Fruit fly (Drosophila melanogaster) whole organism, embryonic: Measurements from ENCODE around the gene iav.

Experiments used
- CG1024 ChIP-seq: fragments of 200-800 bp; sonication (Bioruptor generic); IDR thresholded peaks from 2 replicates; pipeline ENCODE4 v1.3.6; 2022; ENCODE audit warnings: missing biosample characterization, missing genetic modification characterization
- CG11093 ChIP-seq: fragments of 200-800 bp; sonication (Bioruptor generic); IDR thresholded peaks from 3 replicates; pipeline ENCODE4 v1.3.6; 2022; ENCODE audit warnings: missing biosample characterization, missing genetic modification characterization
- CG11398 ChIP-seq: fragments of 200-800 bp; sonication (Bioruptor generic); optimal IDR thresholded peaks from 2 replicates; lab custom pipeline; 2016; ENCODE audit warnings: missing biosample characterization, missing genetic modification characterization
- CG12104 ChIP-seq: fragments of 200-800 bp; sonication (Bioruptor generic); optimal IDR thresholded peaks from 3 replicates; lab custom pipeline; 2016; ENCODE audit warnings: missing biosample characterization, missing genetic modification characterization
- CG12219 ChIP-seq: fragments of 200-800 bp; sonication (Bioruptor generic); optimal IDR thresholded peaks from 3 replicates; lab custom pipeline; 2018; ENCODE audit warnings: missing biosample characterization, mild to moderate bottlenecking, missing genetic modification characterization
- CG12659 ChIP-seq: fragments of 200-800 bp; sonication (Bioruptor generic); optimal IDR thresholded peaks from 3 replicates; lab custom pipeline; 2017; ENCODE audit warnings: mild to moderate bottlenecking, missing biosample characterization, missing genetic modification reagents, missing genetic modification characterization
- CG17385 ChIP-seq: fragments of 200-800 bp; sonication (Bioruptor generic); optimal IDR thresholded peaks from 3 replicates; lab custom pipeline; 2018; ENCODE audit warnings: missing biosample characterization, mild to moderate bottlenecking, missing genetic modification characterization
- CG3065 ChIP-seq: fragments of 200-800 bp; sonication (Bioruptor generic); optimal IDR thresholded peaks from 2 replicates; lab custom pipeline; 2016; ENCODE audit warnings: missing biosample characterization, missing genetic modification characterization
- CG4707 ChIP-seq: fragments of 200-800 bp; sonication (Bioruptor generic); optimal IDR thresholded peaks from 2 replicates; lab custom pipeline; 2018; ENCODE audit warnings: missing biosample characterization, mild to moderate bottlenecking, missing genetic modification characterization, moderate library complexity
- CG7357 ChIP-seq: fragments of 200-800 bp; sonication (Bioruptor generic); IDR thresholded peaks from 3 replicates; pipeline ENCODE4 v1.3.6; 2022; ENCODE audit warnings: missing biosample characterization, missing genetic modification characterization
- CG7745 ChIP-seq: fragments of 200-800 bp; sonication (Bioruptor generic); optimal IDR thresholded peaks from 2 replicates; lab custom pipeline; 2018; ENCODE audit warnings: missing biosample characterization, mild to moderate bottlenecking, missing genetic modification characterization, moderate library complexity
- CG8281 ChIP-seq: fragments of 200-800 bp; sonication (Bioruptor generic); optimal IDR thresholded peaks from 2 replicates; lab custom pipeline; 2018; ENCODE audit warnings: missing biosample characterization, mild to moderate bottlenecking, missing genetic modification characterization, moderate library complexity
- CG8924 ChIP-seq: fragments of 200-800 bp; optimal IDR thresholded peaks from 3 replicates; lab custom pipeline; 2019; ENCODE audit warnings: missing biosample characterization, mild to moderate bottlenecking, missing genetic modification characterization, moderate library complexity
- CkIIα-i1 ChIP-seq: fragments of 200-800 bp; sonication (Bioruptor generic); IDR thresholded peaks from 2 replicates; pipeline ENCODE4 v1.3.6; 2022; ENCODE audit warnings: missing biosample characterization, missing genetic modification characterization
- D ChIP-seq, 2 experiments: fragments of 200-800 bp in 1 of 2; fragments of >200 bp in 1 of 2; sonication (Bioruptor generic) in 1 of 2; optimal IDR thresholded peaks; 2 replicates in 1 of 2; 3 replicates in 1 of 2; lab custom pipeline; 2017; ENCODE audit warnings: mild to moderate bottlenecking in 1 of 2, missing biosample characterization in 1 of 2, missing genetic modification characterization in 1 of 2, missing genetic modification reagents in 1 of 2
- D19B ChIP-seq: fragments of 200-800 bp; sonication (Bioruptor generic); optimal IDR thresholded peaks from 2 replicates; lab custom pipeline; 2017; ENCODE audit warnings: missing biosample characterization, mild to moderate bottlenecking, missing genetic modification characterization
- Doc3 ChIP-seq: fragments of 200-800 bp; sonication (Bioruptor generic); IDR thresholded peaks from 3 replicates; pipeline ENCODE4 v1.3.6; 2022; ENCODE audit warnings: missing biosample characterization, missing genetic modification characterization; ENCODE audit not compliant: partially characterized antibody
- Gsc ChIP-seq: fragments of 200-800 bp; sonication (Bioruptor generic); IDR thresholded peaks from 2 replicates; pipeline ENCODE4 v1.3.6; 2022; ENCODE audit warnings: missing biosample characterization, missing genetic modification characterization
- Gug ChIP-seq: fragments of 200-800 bp; sonication (Bioruptor generic); IDR thresholded peaks from 4 replicates; pipeline ENCODE4 v1.3.6; 2022; ENCODE audit warnings: missing biosample characterization, missing genetic modification characterization
- Hey ChIP-seq: fragments of 200-800 bp; sonication (Bioruptor generic); optimal IDR thresholded peaks from 3 replicates; lab custom pipeline; 2018; ENCODE audit warnings: missing biosample characterization, mild to moderate bottlenecking, missing genetic modification characterization
- Lim3 ChIP-seq: fragments of 200-800 bp; sonication (Bioruptor generic); IDR thresholded peaks from 2 replicates; pipeline ENCODE4 v1.3.6; 2022; ENCODE audit warnings: missing biosample characterization, missing genetic modification characterization
- MESR4 ChIP-seq: fragments of 200-800 bp; sonication (Bioruptor generic); optimal IDR thresholded peaks from 2 replicates; lab custom pipeline; 2018; ENCODE audit warnings: missing biosample characterization, mild to moderate bottlenecking, missing genetic modification characterization, moderate library complexity
- MTF-1 ChIP-seq: fragments of 200-800 bp; sonication (Bioruptor generic); optimal IDR thresholded peaks from 2 replicates; lab custom pipeline; 2018; ENCODE audit warnings: missing biosample characterization, mild to moderate bottlenecking, missing genetic modification characterization, borderline replicate concordance
- Myb ChIP-seq: fragments of 200-800 bp; sonication (Bioruptor generic); optimal IDR thresholded peaks from 2 replicates; lab custom pipeline; 2016; ENCODE audit warnings: missing biosample characterization, missing genetic modification characterization
- NC2β ChIP-seq: fragments of 200-800 bp; sonication (Bioruptor generic); optimal IDR thresholded peaks from 2 replicates; lab custom pipeline; 2016; ENCODE audit warnings: missing biosample characterization, missing genetic modification characterization
- NfI ChIP-seq: fragments of 200-800 bp; sonication (Bioruptor generic); optimal IDR thresholded peaks from 3 replicates; lab custom pipeline; 2018; ENCODE audit warnings: missing biosample characterization, mild to moderate bottlenecking, missing genetic modification characterization, moderate library complexity
- Ptx1 ChIP-seq: fragments of 200-800 bp; sonication (Bioruptor generic); IDR thresholded peaks from 2 replicates; pipeline ENCODE4 v1.3.6; 2022; ENCODE audit warnings: missing biosample characterization, missing genetic modification characterization
- Ravus ChIP-seq: fragments of 200-800 bp; sonication (Bioruptor generic); IDR thresholded peaks from 2 replicates; pipeline ENCODE4 v1.3.6; 2022; ENCODE audit warnings: missing biosample characterization, missing genetic modification characterization
- Stat92E ChIP-seq, 3 experiments: fragments of >200 bp in 2 of 3; fragments of 200-800 bp in 1 of 3; sonication (Bioruptor generic) in 1 of 3; optimal IDR thresholded peaks; 2 replicates each; lab custom pipeline; 2017 to 2019; ENCODE audit warnings: missing biosample characterization in 3 of 3, missing genetic modification characterization in 3 of 3, mild to moderate bottlenecking in 1 of 3, moderate library complexity in 1 of 3
- ara ChIP-seq: fragments of 200-800 bp; sonication (Bioruptor generic); IDR thresholded peaks from 2 replicates; pipeline ENCODE4 v1.3.6; 2022; ENCODE audit warnings: missing biosample characterization, missing genetic modification characterization
- cas ChIP-seq: fragments of 200-800 bp; sonication (Bioruptor generic); IDR thresholded peaks from 2 replicates; pipeline ENCODE4 v1.3.6; 2022; ENCODE audit warnings: missing biosample characterization, missing genetic modification characterization
- ci ChIP-seq: fragments of 200-800 bp; sonication (Bioruptor generic); IDR thresholded peaks from 3 replicates; pipeline ENCODE4 v1.3.6; 2022; ENCODE audit warnings: missing biosample characterization, missing genetic modification characterization
- croc ChIP-seq: fragments of 200-800 bp; sonication (Bioruptor generic); conservative IDR thresholded peaks from 3 replicates; pipeline ENCODE4 v1.3.6; 2022; ENCODE audit warnings: missing biosample characterization, missing genetic modification characterization
- dan ChIP-seq: fragments of 200-800 bp; sonication (Bioruptor generic); IDR thresholded peaks from 2 replicates; pipeline ENCODE4 v1.3.6; 2022; ENCODE audit warnings: missing biosample characterization, missing genetic modification characterization
- dimm ChIP-seq: fragments of 200-800 bp; sonication (Bioruptor generic); IDR thresholded peaks from 2 replicates; pipeline ENCODE4 v1.3.6; 2022; ENCODE audit warnings: missing biosample characterization, missing genetic modification characterization
- dmrt99B ChIP-seq: fragments of 200-800 bp; sonication (Bioruptor generic); optimal IDR thresholded peaks from 2 replicates; lab custom pipeline; 2018; ENCODE audit warnings: missing biosample characterization, mild to moderate bottlenecking, missing genetic modification characterization, moderate library complexity
- dpn ChIP-seq, 2 experiments: fragments of 200-800 bp; sonication (Bioruptor generic); optimal IDR thresholded peaks; 3 replicates each; lab custom pipeline; 2016; ENCODE audit warnings: missing biosample characterization in 2 of 2, missing genetic modification characterization in 2 of 2
- dysf ChIP-seq: fragments of 200-800 bp; sonication (Bioruptor generic); IDR thresholded peaks from 3 replicates; pipeline ENCODE4 v1.3.6; 2022; ENCODE audit warnings: missing biosample characterization, missing genetic modification characterization
- fru ChIP-seq: fragments of >200 bp; optimal IDR thresholded peaks from 2 replicates; lab custom pipeline; 2017
- gfzf ChIP-seq: fragments of 200-800 bp; sonication (Bioruptor generic); optimal IDR thresholded peaks from 2 replicates; lab custom pipeline; 2016; ENCODE audit warnings: missing biosample characterization, mild to moderate bottlenecking, missing genetic modification characterization, moderate library complexity
- hkb ChIP-seq, 2 experiments: fragments of 200-800 bp in 1 of 2; fragments of >200 bp in 1 of 2; sonication (Bioruptor generic) in 1 of 2; IDR thresholded peaks in 1 of 2; optimal IDR thresholded peaks in 1 of 2; 2 replicates each; pipeline versions ENCODE4 v1.3.6 to Lab custom; 2017 to 2022; ENCODE audit warnings: missing biosample characterization in 1 of 2, missing genetic modification characterization in 1 of 2
- nom ChIP-seq: fragments of 200-800 bp; sonication (Bioruptor generic); optimal IDR thresholded peaks from 2 replicates; lab custom pipeline; 2017; ENCODE audit warnings: missing biosample characterization, missing genetic modification characterization, mild to moderate bottlenecking, moderate library complexity, missing genetic modification reagents
- salm ChIP-seq: fragments of 200-800 bp; sonication (Bioruptor generic); optimal IDR thresholded peaks from 2 replicates; lab custom pipeline; 2018; ENCODE audit warnings: missing biosample characterization, mild to moderate bottlenecking, missing genetic modification characterization
- sd ChIP-seq: fragments of 200-800 bp; sonication (Bioruptor generic); optimal IDR thresholded peaks from 3 replicates; lab custom pipeline; 2018; ENCODE audit warnings: missing biosample characterization, mild to moderate bottlenecking, missing genetic modification characterization, moderate library complexity
- sim ChIP-seq: fragments of 200-800 bp; sonication (Bioruptor generic); IDR thresholded peaks from 2 replicates; pipeline ENCODE4 v1.3.6; 2022; ENCODE audit warnings: missing biosample characterization, missing genetic modification characterization
- sna ChIP-seq: fragments of 200-800 bp; sonication (Bioruptor generic); IDR thresholded peaks from 2 replicates; pipeline ENCODE4 v1.3.6; 2022; ENCODE audit warnings: missing biosample characterization, missing genetic modification characterization; ENCODE audit not compliant: partially characterized antibody
- toy ChIP-seq: fragments of 200-800 bp; sonication (Bioruptor generic); IDR thresholded peaks from 2 replicates; pipeline ENCODE4 v1.3.6; 2022; ENCODE audit warnings: missing biosample characterization, missing genetic modification characterization
- twi ChIP-seq: fragments of 200-800 bp; optimal IDR thresholded peaks from 2 replicates; lab custom pipeline; 2019; ENCODE audit warnings: missing biosample characterization, mild to moderate bottlenecking, missing genetic modification characterization, moderate library complexity
- zf30C ChIP-seq: fragments of 200-800 bp; sonication (Bioruptor generic); optimal IDR thresholded peaks from 3 replicates; lab custom pipeline; 2018; ENCODE audit warnings: missing biosample characterization, mild to moderate bottlenecking, missing genetic modification characterization

Gene iav

DNA sequence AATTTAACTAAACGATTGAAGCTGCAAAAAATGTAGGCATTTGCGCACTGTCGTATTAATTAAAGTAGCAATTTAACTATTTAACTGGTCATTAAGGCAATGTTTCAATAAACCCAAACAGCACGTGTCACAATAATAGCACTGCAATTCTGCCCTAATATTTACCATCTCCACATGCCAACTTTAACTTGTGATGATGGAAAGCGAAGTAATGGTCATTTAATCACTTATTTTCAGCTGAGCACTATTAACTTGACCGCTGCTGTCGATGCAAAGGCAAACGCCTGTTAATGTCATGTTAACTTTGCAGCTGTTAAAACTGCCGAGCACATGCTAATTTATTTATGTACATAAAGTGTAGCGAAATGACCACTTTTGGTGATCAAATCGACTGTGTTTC lies 19.6 kb upstream of the iav start (continued):
- TF ChIP-seq MTF-1 (GFP tag; lab: Kevin White, UChicago): peak; percentile 62
- peak; percentile 48 for TF ChIP-seq CG4707 (GFP tag; lab: Kevin White, UChicago)
- TF ChIP-seq salm: peak; percentile 72
- TF ChIP-seq dysf (GFP tag; lab: Robert Waterston, UW): peak; percentile 90
- TF ChIP-seq sna (GFP tag; lab: Robert Waterston, UW): no peak
- TF ChIP-seq D (optimal IDR thresholded peaks at IDR 0.05; lab: Kevin White, UChicago): no peak
- TF ChIP-seq D (GFP tag; optimal IDR thresholded peaks at IDR 0.05; lab: Kevin White, UChicago): peak; percentile 41
- peak; percentile 44 for TF ChIP-seq CG3065
- TF ChIP-seq zf30C (GFP tag; lab: Kevin White, UChicago): no peak
- TF ChIP-seq dan (GFP tag; lab: Robert Waterston, UW): 0 out of 2 replicates have a peak, but pooled peaks have one; percentile 30
- peak; percentile 64 for TF ChIP-seq NC2β (GFP tag; lab: Kevin White, UChicago)
- TF ChIP-seq Myb (GFP tag; lab: Kevin White, UChicago): peak; percentile 62
- peak; percentile 33; the same call in 1 of the 3 replicates for TF ChIP-seq croc (GFP tag; lab: Robert Waterston, UW)
- TF ChIP-seq fru (lab: Kevin White, UChicago): no peak
- TF ChIP-seq CG7357 (GFP tag; lab: Robert Waterston, UW): peak; percentile 67; the same call in 2 of the 3 replicates
- TF ChIP-seq D19B (GFP tag; lab: Kevin White, UChicago): peak; percentile 72
- TF ChIP-seq CG12104 (GFP tag; lab: Kevin White, UChicago): peak; percentile 65
- peak; percentile 54; the same call in 1 of the 2 replicates for TF ChIP-seq Lim3 (GFP tag; lab: Robert Waterston, UW)
- TF ChIP-seq CG11398 (GFP tag; lab: Kevin White, UChicago): peak; percentile 28
- no peak for TF ChIP-seq Doc3 (GFP tag; lab: Robert Waterston, UW)
- peak; percentile 86 for TF ChIP-seq NfI (GFP tag; lab: Kevin White, UChicago)
- no peak for TF ChIP-seq CG7745 (tag; lab: Kevin White, UChicago)
- TF ChIP-seq ci (GFP tag; lab: Robert Waterston, UW): peak; percentile 91
- peak; percentile 28; the same call in 1 of the 2 replicates for TF ChIP-seq cas (GFP tag; lab: Robert Waterston, UW)
- peak; percentile 77 for TF ChIP-seq CG8281
- TF ChIP-seq CkIIα-i1 (GFP tag; lab: Robert Waterston, UW): peak; percentile 62
- peak; percentile 84 to 90 for TF ChIP-seq dpn (GFP tag; optimal IDR thresholded peaks at IDR 0.05; lab: Kevin White, UChicago)
- TF ChIP-seq CG1024 (GFP tag; lab: Robert Waterston, UW): peak; percentile 75
- peak; percentile 79 for TF ChIP-seq CG8924
- TF ChIP-seq dimm (GFP tag; lab: Robert Waterston, UW): peak; percentile 68
- peak; percentile 53 for TF ChIP-seq Hey
- TF ChIP-seq sim: peak; percentile 59; the same call in 1 of the 2 replicates
- peak; percentile 40; the same call in 1 of the 2 replicates for TF ChIP-seq Gsc
- TF ChIP-seq Gug (GFP tag; lab: Robert Waterston, UW): peak; percentile 83
- peak; percentile 86 for TF ChIP-seq CG12659 (GFP tag; lab: Kevin White, UChicago)
- TF ChIP-seq Stat92E (GFP tag; optimal IDR thresholded peaks at IDR 0.05; lab: Kevin White, UChicago): no peak
- peak; percentile 63 for TF ChIP-seq Ravus (GFP tag; lab: Robert Waterston, UW)
- TF ChIP-seq dmrt99B (tag; lab: Kevin White, UChicago): peak; percentile 89
- no peak for TF ChIP-seq toy
- TF ChIP-seq CG12219 (GFP tag; lab: Kevin White, UChicago): peak; percentile 87
- peak; percentile 13 for TF ChIP-seq MESR4
- no peak for TF ChIP-seq nom (GFP tag; lab: Kevin White, UChicago)
- peak; percentile 84 for TF ChIP-seq Ptx1 (GFP tag; lab: Robert Waterston, UW)
- peak; percentile 80 for TF ChIP-seq CG17385 (GFP tag; lab: Kevin White, UChicago)
- no peak for TF ChIP-seq twi
- no peak for TF ChIP-seq hkb (optimal IDR thresholded peaks at IDR 0.05; lab: Kevin White, UChicago)
- TF ChIP-seq hkb (GFP tag; IDR thresholded peaks at IDR 0.05; lab: Robert Waterston, UW): peak; percentile 87
- TF ChIP-seq sd (tag; lab: Kevin White, UChicago): no peak
- TF ChIP-seq CG11093 (GFP tag; lab: Robert Waterston, UW): peak; percentile 81
- no peak for TF ChIP-seq gfzf (GFP tag; lab: Kevin White, UChicago)
- peak; percentile 85 for TF ChIP-seq ara (GFP tag; lab: Robert Waterston, UW)
